Worm (Caenorhabditis elegans): ENCODE measurements around the gene srt-37.

DNA sequence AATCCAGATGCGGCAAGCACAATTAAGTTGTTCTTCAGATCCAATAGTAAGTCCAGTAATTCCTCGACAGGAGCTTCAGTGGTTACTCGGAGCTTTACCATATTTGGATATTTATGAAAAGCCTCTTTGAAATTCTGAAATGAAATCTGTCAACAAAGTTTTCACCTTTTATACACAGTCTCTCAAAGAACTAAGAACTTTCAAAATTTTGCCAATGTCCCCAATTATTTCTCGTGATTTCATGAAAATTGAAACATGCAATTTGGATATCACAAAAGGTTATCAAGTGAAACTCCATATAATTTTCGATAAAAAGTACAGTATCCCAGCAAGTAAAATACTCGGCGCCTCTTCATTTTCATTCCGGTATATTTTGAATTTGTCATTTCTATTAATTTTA lies 14.3 kb upstream of the srt-37 start, which contains the start of gene F47D2.11:
- no peak for TF ChIP-seq W03F9.2 (tag; optimal IDR thresholded peaks at IDR 0.05)
- TF ChIP-seq him-1 (tag; optimal IDR thresholded peaks at IDR 0.05), result no peak
